Worm (Caenorhabditis elegans) whole organism, young adult: Measurements from ENCODE around the gene H03G16.1.

Experiments
- B0019.2 ChIP-seq: fragments of 200-800 bp; sonication (Bioruptor generic); conservative IDR thresholded peaks from 2 replicates; pipeline ENCODE4 v1.3.6; 2022; ENCODE audit warnings: missing genetic modification reagents, missing genetic modification characterization, missing compliant biosample characterization
- D2030.7 ChIP-seq: fragments of 200-800 bp; sonication (Bioruptor generic); IDR thresholded peaks from 2 replicates; pipeline ENCODE4 v1.3.6; 2022; ENCODE audit warnings: missing genetic modification reagents, missing genetic modification characterization, missing compliant biosample characterization
- F10E7.11 ChIP-seq: sonication (generic microtip); optimal IDR thresholded peaks from 2 replicates; lab custom pipeline; 2017; ENCODE audit warnings: mild to moderate bottlenecking, missing genetic modification characterization, moderate library complexity, missing compliant biosample characterization
- F22D6.2 ChIP-seq: sonication (generic microtip); optimal IDR thresholded peaks from 2 replicates; lab custom pipeline; 2016; ENCODE audit warnings: mild to moderate bottlenecking, missing genetic modification characterization, missing compliant biosample characterization
- F37B4.10 ChIP-seq: fragments of 200-800 bp; sonication (Bioruptor generic); IDR thresholded peaks from 2 replicates; pipeline ENCODE4 v1.3.6; 2022; ENCODE audit warnings: missing genetic modification characterization, missing compliant biosample characterization
- F52B5.7 ChIP-seq: sonication (generic microtip); optimal IDR thresholded peaks from 2 replicates; lab custom pipeline; 2016; ENCODE audit warnings: mild to moderate bottlenecking, missing genetic modification characterization, missing compliant biosample characterization
- F57C9.4 ChIP-seq: sonication (generic microtip); optimal IDR thresholded peaks from 2 replicates; lab custom pipeline; 2017; ENCODE audit warnings: mild to moderate bottlenecking, missing genetic modification characterization, missing compliant biosample characterization
- K12H6.12 ChIP-seq: fragments of 200-800 bp; sonication (Bioruptor generic); optimal IDR thresholded peaks from 2 replicates; lab custom pipeline; 2018; ENCODE audit warnings: mild to moderate bottlenecking, missing genetic modification characterization, missing compliant biosample characterization
- Y95B8A.8 ChIP-seq: fragments of 200-800 bp; sonication (Bioruptor generic); IDR thresholded peaks from 2 replicates; pipeline ENCODE4 v1.3.6; 2022; ENCODE audit warnings: missing genetic modification reagents, missing genetic modification characterization, missing compliant biosample characterization
- aptf-2 ChIP-seq: fragments of 200-800 bp; sonication (Bioruptor generic); conservative IDR thresholded peaks from 2 replicates; pipeline ENCODE4 v1.3.6; 2022; ENCODE audit warnings: missing genetic modification reagents, missing genetic modification characterization, missing compliant biosample characterization
- aptf-3 ChIP-seq: fragments of 200-800 bp; sonication (Bioruptor generic); IDR thresholded peaks from 2 replicates; pipeline ENCODE4 v1.3.6; 2022; ENCODE audit warnings: missing genetic modification characterization, missing compliant biosample characterization
- atf-7 ChIP-seq: sonication (generic microtip); optimal IDR thresholded peaks from 2 replicates; lab custom pipeline; 2017; ENCODE audit warnings: mild to moderate bottlenecking, missing genetic modification characterization, missing compliant biosample characterization
- attf-3 ChIP-seq: fragments of 200-800 bp; sonication (Bioruptor generic); conservative IDR thresholded peaks from 2 replicates; pipeline ENCODE4 v1.3.6; 2022; ENCODE audit warnings: missing genetic modification reagents, missing genetic modification characterization, missing compliant biosample characterization
- attf-5 ChIP-seq: fragments of 200-800 bp; sonication (Bioruptor generic); optimal IDR thresholded peaks from 2 replicates; lab custom pipeline; 2018; ENCODE audit warnings: mild to moderate bottlenecking, missing genetic modification characterization, missing compliant biosample characterization
- attf-6 ChIP-seq: fragments of 200-800 bp; sonication (Bioruptor generic); IDR thresholded peaks from 2 replicates; pipeline ENCODE4 v1.3.6; 2022; ENCODE audit warnings: missing genetic modification reagents, missing genetic modification characterization, missing compliant biosample characterization
- bed-1 ChIP-seq: fragments of 200-800 bp; sonication (Bioruptor generic); IDR thresholded peaks from 2 replicates; pipeline ENCODE4 v1.3.6; 2022; ENCODE audit warnings: missing genetic modification reagents, missing genetic modification characterization, missing compliant biosample characterization
- bed-2 ChIP-seq: fragments of 200-800 bp; sonication (Bioruptor generic); IDR thresholded peaks from 2 replicates; pipeline ENCODE4 v1.3.6; 2022; ENCODE audit warnings: missing genetic modification reagents, missing genetic modification characterization, missing compliant biosample characterization
- cebp-1 ChIP-seq, 2 experiments: fragments of 200-800 bp in 1 of 2; sonication (Bioruptor generic) in 1 of 2; sonication (generic microtip) in 1 of 2; IDR thresholded peaks in 1 of 2; optimal IDR thresholded peaks in 1 of 2; 2 replicates each; pipeline versions ENCODE4 v1.3.6 to Lab custom; 2017 to 2022; ENCODE audit warnings: missing compliant biosample characterization in 2 of 2, missing genetic modification characterization in 2 of 2, mild to moderate bottlenecking in 1 of 2, missing genetic modification reagents in 1 of 2, moderate library complexity in 1 of 2
- ceh-100 ChIP-seq: fragments of 200-800 bp; sonication (Bioruptor generic); IDR thresholded peaks from 2 replicates; pipeline ENCODE4 v1.3.6; 2022; ENCODE audit warnings: missing genetic modification reagents, missing genetic modification characterization, missing compliant biosample characterization
- dpl-1 ChIP-seq: fragments of 150-350 bp; optimal IDR thresholded peaks from 2 replicates; lab custom pipeline; 2014; ENCODE audit warnings: missing biosample characterization, missing genetic modification reagents, missing genetic modification characterization
- ekl-4 ChIP-seq: fragments of 200-800 bp; sonication (Bioruptor generic); IDR thresholded peaks from 2 replicates; pipeline ENCODE4 v1.3.6; 2022; ENCODE audit warnings: missing genetic modification reagents, missing genetic modification characterization, missing compliant biosample characterization
- gei-17 ChIP-seq: fragments of 200-800 bp; sonication (Bioruptor generic); optimal IDR thresholded peaks from 2 replicates; lab custom pipeline; 2018; ENCODE audit warnings: mild to moderate bottlenecking, missing genetic modification characterization, missing compliant biosample characterization
- hmg-20 ChIP-seq: fragments of 200-800 bp; sonication (Bioruptor generic); IDR thresholded peaks from 2 replicates; pipeline ENCODE4 v1.3.6; 2022; ENCODE audit warnings: missing genetic modification reagents, missing genetic modification characterization, missing compliant biosample characterization
- hsf-1 ChIP-seq: fragments of 200-800 bp; sonication (Bioruptor generic); IDR thresholded peaks from 2 replicates; pipeline ENCODE4 v1.3.6; 2022; ENCODE audit warnings: missing genetic modification reagents, missing genetic modification characterization, missing compliant biosample characterization
- lin-40 ChIP-seq: sonication (generic microtip); optimal IDR thresholded peaks from 2 replicates; lab custom pipeline; 2016; ENCODE audit warnings: missing genetic modification characterization, mild to moderate bottlenecking, missing compliant biosample characterization, missing genotype, missing genetic modification reagents
- madf-6 ChIP-seq: fragments of 200-800 bp; sonication (Bioruptor generic); IDR thresholded peaks from 2 replicates; pipeline ENCODE4 v1.3.6; 2022; ENCODE audit warnings: missing genetic modification reagents, missing genetic modification characterization, missing compliant biosample characterization
- mcd-1 ChIP-seq: fragments of 200-800 bp; sonication (Bioruptor generic); IDR thresholded peaks from 2 replicates; pipeline ENCODE4 v1.3.6; 2022; ENCODE audit warnings: missing genetic modification reagents, missing genetic modification characterization, missing compliant biosample characterization
- mel-28 ChIP-seq: sonication (generic microtip); optimal IDR thresholded peaks from 2 replicates; lab custom pipeline; 2016; ENCODE audit warnings: borderline replicate concordance, mild to moderate bottlenecking, missing genetic modification characterization, missing compliant biosample characterization
- mes-4 ChIP-seq: sonication (generic microtip); optimal IDR thresholded peaks from 2 replicates; lab custom pipeline; 2016; ENCODE audit warnings: missing genotype, missing genetic modification characterization, missing compliant biosample characterization
- nhr-80 ChIP-seq: sonication (generic microtip); optimal IDR thresholded peaks from 2 replicates; lab custom pipeline; 2016; ENCODE audit warnings: missing genetic modification characterization, missing compliant biosample characterization
- pbrm-1 ChIP-seq: fragments of 200-800 bp; sonication (Bioruptor generic); IDR thresholded peaks from 2 replicates; pipeline ENCODE4 v1.3.6; 2022; ENCODE audit warnings: missing genetic modification reagents, missing genetic modification characterization, missing compliant biosample characterization
- rec-8 ChIP-seq, 2 experiments: sonication (generic microtip); optimal IDR thresholded peaks; 2 replicates each; lab custom pipeline; 2016; ENCODE audit warnings: mild to moderate bottlenecking in 2 of 2, missing genetic modification characterization in 2 of 2, missing genetic modification reagents in 2 of 2, missing genotype in 2 of 2, missing biosample characterization in 1 of 2, missing compliant biosample characterization in 1 of 2, moderate library complexity in 1 of 2
- repo-1 ChIP-seq: sonication (generic microtip); optimal IDR thresholded peaks from 2 replicates; lab custom pipeline; 2017; ENCODE audit warnings: mild to moderate bottlenecking, missing genetic modification characterization, missing compliant biosample characterization
- sea-2 ChIP-seq: fragments of 200-800 bp; sonication (Bioruptor generic); IDR thresholded peaks from 2 replicates; pipeline ENCODE4 v1.3.6; 2022; ENCODE audit warnings: missing genetic modification characterization, missing compliant biosample characterization
- unc-62 ChIP-seq: fragments of 150-350 bp; optimal IDR thresholded peaks from 2 replicates; lab custom pipeline; 2014; ENCODE audit warnings: missing biosample characterization, missing genetic modification reagents, missing genetic modification characterization
- ztf-26 ChIP-seq: sonication (generic microtip); optimal IDR thresholded peaks from 2 replicates; lab custom pipeline; 2017; ENCODE audit warnings: missing genetic modification characterization, missing compliant biosample characterization
- ztf-3 ChIP-seq: fragments of 200-800 bp; sonication (Bioruptor generic); optimal IDR thresholded peaks from 2 replicates; lab custom pipeline; 2018; ENCODE audit warnings: mild to moderate bottlenecking, missing genetic modification characterization, missing compliant biosample characterization
- ztf-6 ChIP-seq: fragments of 200-800 bp; sonication (Bioruptor generic); IDR thresholded peaks from 2 replicates; pipeline ENCODE4 v1.3.6; 2022; ENCODE audit warnings: missing genetic modification reagents, missing genetic modification characterization, missing compliant biosample characterization

Gene H03G16.1

ce11 chrX:15045401-15045800 is 8.3 kb upstream of the H03G16.1 start:
- TF ChIP-seq mes-4 (tag; lab: Kevin White, UChicago) (no peak), cebp-1 (GFP tag; IDR thresholded peaks at IDR 0.05; lab: Robert Waterston, UW) (peak; percentile 48; the same call in 1 of the 2 replicates), cebp-1 (tag; optimal IDR thresholded peaks at IDR 0.05; lab: Kevin White, UChicago) (peak; percentile 88)

ce11 chrX:15047541-15047940 is 6.1 kb upstream of the H03G16.1 start:
- TF ChIP-seq ceh-100 (GFP tag; lab: Robert Waterston, UW) (no peak), mel-28 (tag; lab: Kevin White, UChicago) (no peak), mcd-1 (GFP tag; lab: Robert Waterston, UW) (no peak), F52B5.7 (no peak), D2030.7 (GFP tag; lab: Robert Waterston, UW) (no peak), hsf-1 (GFP tag; lab: Robert Waterston, UW) (no peak), attf-6 (GFP tag; lab: Robert Waterston, UW) (no peak), K12H6.12 (tag; lab: Kevin White, UChicago) (no peak)

ce11 chrX:15050006-15050405 is 3.7 kb upstream of the H03G16.1 start:
- no peak for TF ChIP-seq aptf-2 (GFP tag; lab: Robert Waterston, UW)
- TF ChIP-seq madf-6 (GFP tag; lab: Robert Waterston, UW), result no peak

- no peak for TF ChIP-seq attf-5
- no peak for TF ChIP-seq pbrm-1 (GFP tag; lab: Robert Waterston, UW)
- no peak for TF ChIP-seq ztf-26
- TF ChIP-seq hmg-20, result no peak
- TF ChIP-seq F57C9.4, result no peak
- TF ChIP-seq mcd-1 (GFP tag; lab: Robert Waterston, UW), result no peak
- no peak for TF ChIP-seq aptf-3 (GFP tag; lab: Robert Waterston, UW)
- no peak for TF ChIP-seq ztf-6
- TF ChIP-seq repo-1 (tag; lab: Kevin White, UChicago), result no peak
- TF ChIP-seq atf-7 (tag; lab: Kevin White, UChicago), result no peak
- no peak for TF ChIP-seq unc-62 (GFP tag; lab: Kevin White, UChicago)
- TF ChIP-seq rec-8 (tag; optimal IDR thresholded peaks at IDR 0.05; lab: Kevin White, UChicago), result no peak
- no peak for TF ChIP-seq B0019.2
- no peak for TF ChIP-seq dpl-1 (GFP tag; lab: Kevin White, UChicago)
- no peak for TF ChIP-seq gei-17 (GFP tag; lab: Kevin White, UChicago)
- TF ChIP-seq lin-40 (tag; lab: Kevin White, UChicago), result no peak
These were observed 1.3 kb upstream of the H03G16.1 start, which contains the start of gene H03G16.6 for ce11 chrX:15052385-15052784. H03G16.6 (plus strand) TSS chrX:15052685.

- no peak for TF ChIP-seq sea-2
- TF ChIP-seq ztf-3 (GFP tag; lab: Kevin White, UChicago), result no peak
- no peak for TF ChIP-seq bed-2 (GFP tag; lab: Robert Waterston, UW)
- no peak for TF ChIP-seq bed-1
- no peak for TF ChIP-seq unc-62 (GFP tag; lab: Kevin White, UChicago)
- TF ChIP-seq ceh-100 (GFP tag; lab: Robert Waterston, UW), result no peak
- TF ChIP-seq ekl-4 (GFP tag; lab: Robert Waterston, UW), result no peak
- no peak for TF ChIP-seq D2030.7 (GFP tag; lab: Robert Waterston, UW)
- TF ChIP-seq nhr-80 (tag; lab: Kevin White, UChicago), result no peak
- TF ChIP-seq dpl-1 (GFP tag; lab: Kevin White, UChicago), result no peak
- TF ChIP-seq F22D6.2 (tag; lab: Kevin White, UChicago), result no peak
- no peak for TF ChIP-seq attf-3 (GFP tag; lab: Robert Waterston, UW)
- TF ChIP-seq attf-5, result no peak
- TF ChIP-seq Y95B8A.8 (GFP tag; lab: Robert Waterston, UW), result no peak
- TF ChIP-seq F37B4.10 (GFP tag; lab: Robert Waterston, UW), result no peak
- no peak for TF ChIP-seq F10E7.11 (tag; lab: Kevin White, UChicago)
These were observed 2.2 kb downstream of the H03G16.1 start, which contains the start of gene H03G16.7 for ce11 chrX:15055914-15056313. H03G16.7 (minus strand) TSS chrX:15056014.
